Worm (Caenorhabditis elegans) whole organism, L4 larva: Measurements from ENCODE around the gene F14D7.3.

Experiments used
- F49E8.2 ChIP-seq: sonication (generic microtip); optimal IDR thresholded peaks from 2 replicates; lab custom pipeline; 2016; ENCODE audit warnings: missing compliant biosample characterization, mild to moderate bottlenecking, missing genetic modification characterization, borderline replicate concordance
- ama-1 ChIP-seq: fragments of 150-350 bp; optimal IDR thresholded peaks from 2 replicates; lab custom pipeline; 2014; ENCODE audit warnings: inconsistent platforms, mixed read lengths
- attf-4 ChIP-seq: sonication (generic microtip); optimal IDR thresholded peaks from 3 replicates; lab custom pipeline; 2017; ENCODE audit warnings: missing biosample characterization, missing genetic modification characterization
- daf-12 ChIP-seq: fragments of 150-350 bp; optimal IDR thresholded peaks from 2 replicates; lab custom pipeline; 2014; ENCODE audit warnings: missing biosample characterization, missing genetic modification reagents, missing genetic modification characterization
- egl-27 ChIP-seq: sonication (generic microtip); optimal IDR thresholded peaks from 3 replicates; lab custom pipeline; 2017; ENCODE audit warnings: missing biosample characterization, missing genetic modification reagents, missing genetic modification characterization
- lin-13 ChIP-seq: fragments of 150-350 bp; optimal IDR thresholded peaks from 2 replicates; lab custom pipeline; 2014; ENCODE audit warnings: missing biosample characterization, missing genetic modification reagents, missing genetic modification characterization
- nhr-10 ChIP-seq: fragments of 150-350 bp; optimal IDR thresholded peaks from 2 replicates; lab custom pipeline; 2014; ENCODE audit warnings: missing biosample characterization, missing genetic modification characterization
- nhr-237 ChIP-seq: sonication (generic microtip); optimal IDR thresholded peaks from 2 replicates; lab custom pipeline; 2017; ENCODE audit warnings: missing biosample characterization, missing genetic modification characterization
- nhr-41 ChIP-seq: fragments of 200-800 bp; sonication (Bioruptor generic); IDR thresholded peaks from 2 replicates; pipeline ENCODE4 v1.3.6; 2022; ENCODE audit warnings: missing genetic modification reagents, missing genetic modification characterization, missing compliant biosample characterization
- unc-62 ChIP-seq, 3 experiments: fragments of 150-350 bp in 1 of 3; sonication (generic microtip); optimal IDR thresholded peaks in 2 of 3; peaks in 1 of 3; 1 replicate in 1 of 3; 2 replicates in 2 of 3; lab custom pipeline; 2014 to 2017; ENCODE audit warnings: missing biosample characterization in 3 of 3, missing genetic modification characterization in 3 of 3, missing genetic modification reagents in 3 of 3, missing genotype in 1 of 3
- zag-1 ChIP-seq: fragments of 150-350 bp; optimal IDR thresholded peaks from 2 replicates; lab custom pipeline; 2014; ENCODE audit warnings: missing biosample characterization, missing genetic modification characterization
- zfp-3 ChIP-seq: fragments of 200-800 bp; sonication (Bioruptor generic); conservative IDR thresholded peaks from 2 replicates; pipeline ENCODE4 v1.3.6; 2022; ENCODE audit warnings: missing genetic modification reagents, missing genetic modification characterization, missing compliant biosample characterization
- zip-11 ChIP-seq: fragments of 200-800 bp; sonication (Bioruptor generic); IDR thresholded peaks from 2 replicates; pipeline ENCODE4 v1.3.6; 2022; ENCODE audit warnings: missing genetic modification characterization, missing compliant biosample characterization

DNA sequence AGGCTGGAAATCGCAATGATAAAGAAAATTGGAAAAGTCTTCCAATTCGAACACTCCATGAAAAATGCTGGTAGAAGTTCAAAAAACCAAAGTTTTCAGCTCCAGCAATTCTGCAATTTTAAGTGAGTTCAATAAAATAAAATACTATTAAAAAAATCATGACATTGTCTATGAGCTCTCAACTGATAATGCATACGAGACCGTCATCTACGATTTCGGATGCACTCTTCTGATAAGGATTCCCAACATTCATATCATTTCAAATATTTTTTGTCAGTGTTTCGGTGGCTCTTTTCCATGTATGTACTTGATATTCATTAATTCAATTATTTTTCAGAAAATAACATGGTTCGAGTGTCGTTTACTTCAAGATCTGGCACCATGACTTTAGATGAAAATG lies 4.5 kb downstream of the F14D7.3 start, which contains the start of gene F14D7.6:
- TF ChIP-seq zip-11 (no peak), zag-1 (tag; lab: Kevin White, UChicago) (no peak), zfp-3 (GFP tag; lab: Robert Waterston, UW) (no peak), nhr-237 (tag; lab: Kevin White, UChicago) (no peak), unc-62 (GFP tag; optimal IDR thresholded peaks at IDR 0.05 in 1 of 2; lab: Kevin White, UChicago) (no peak), unc-62 (tag; optimal IDR thresholded peaks at IDR 0.05; lab: Kevin White, UChicago) (no peak), attf-4 (no peak), F49E8.2 (no peak), ama-1 (lab: Kevin White, UChicago) (no peak), egl-27 (no peak), nhr-41 (no peak), nhr-10 (tag; lab: Kevin White, UChicago) (no peak), lin-13 (no peak), daf-12 (tag; lab: Kevin White, UChicago) (no peak)
